Fruit fly (Drosophila melanogaster) whole organism, embryonic: Measurements from ENCODE around the gene Ctr1A.
A peak's percentile ranks its signal among the peaks of the same experiment; 100 is the strongest.

ENCODE experiments used
- Antp ChIP-seq: fragments of 200-800 bp; sonication (Bioruptor generic); optimal IDR thresholded peaks from 3 replicates; lab custom pipeline; 2016; ENCODE audit warnings: missing biosample characterization, missing genetic modification characterization
- Bdp1 ChIP-seq: fragments of 200-800 bp; sonication (Bioruptor generic); optimal IDR thresholded peaks from 3 replicates; lab custom pipeline; 2016; ENCODE audit warnings: missing biosample characterization, missing genetic modification characterization
- CG11247 ChIP-seq: fragments of 200-800 bp; sonication (Bioruptor generic); IDR thresholded peaks from 2 replicates; pipeline ENCODE4 v1.3.6; 2022; ENCODE audit warnings: missing biosample characterization, missing genetic modification characterization
- CG11456 ChIP-seq: fragments of 200-800 bp; sonication (Bioruptor generic); IDR thresholded peaks from 3 replicates; pipeline ENCODE4 v1.3.6; 2022; ENCODE audit warnings: missing biosample characterization, missing genetic modification characterization
- CG11560 ChIP-seq: fragments of 200-800 bp; sonication (Bioruptor generic); IDR thresholded peaks from 3 replicates; pipeline ENCODE4 v1.3.6; 2022; ENCODE audit warnings: missing biosample characterization, missing genetic modification characterization
- CG12299 ChIP-seq: fragments of 200-800 bp; sonication (Bioruptor generic); optimal IDR thresholded peaks from 2 replicates; lab custom pipeline; 2018; ENCODE audit warnings: missing biosample characterization, mild to moderate bottlenecking, missing genetic modification characterization
- CG13123 ChIP-seq: fragments of 200-800 bp; sonication (Bioruptor generic); optimal IDR thresholded peaks from 2 replicates; lab custom pipeline; 2016; ENCODE audit warnings: missing biosample characterization, missing genetic modification characterization
- CG14441 ChIP-seq: fragments of 200-800 bp; sonication (Bioruptor generic); IDR thresholded peaks from 2 replicates; pipeline ENCODE4 v1.3.6; 2022; ENCODE audit warnings: missing biosample characterization, missing genetic modification characterization
- CG15269 ChIP-seq: fragments of 200-800 bp; sonication (Bioruptor generic); optimal IDR thresholded peaks from 2 replicates; lab custom pipeline; 2018; ENCODE audit warnings: missing biosample characterization, mild to moderate bottlenecking, missing genetic modification characterization, moderate library complexity
- CG16779 ChIP-seq: fragments of 200-800 bp; sonication (Bioruptor generic); IDR thresholded peaks from 2 replicates; pipeline ENCODE4 v1.3.6; 2022; ENCODE audit warnings: missing biosample characterization, missing genetic modification characterization
- CG16863 ChIP-seq: fragments of 200-800 bp; sonication (Bioruptor generic); optimal IDR thresholded peaks from 3 replicates; lab custom pipeline; 2016; ENCODE audit warnings: missing biosample characterization, missing genetic modification characterization
- CG18262 ChIP-seq: fragments of 200-800 bp; optimal IDR thresholded peaks from 3 replicates; lab custom pipeline; 2019; ENCODE audit warnings: missing biosample characterization, mild to moderate bottlenecking, missing genetic modification characterization, moderate library complexity
- CG31441 ChIP-seq: fragments of 200-800 bp; sonication (Bioruptor generic); IDR thresholded peaks from 2 replicates; pipeline ENCODE4 v1.3.6; 2022; ENCODE audit warnings: missing biosample characterization, missing genetic modification characterization
- CG33557 ChIP-seq: fragments of 200-800 bp; sonication (Bioruptor generic); optimal IDR thresholded peaks from 2 replicates; lab custom pipeline; 2019; ENCODE audit warnings: missing biosample characterization, mild to moderate bottlenecking, missing genetic modification characterization, moderate library complexity
- CG34376 ChIP-seq: fragments of 200-800 bp; sonication (Bioruptor generic); optimal IDR thresholded peaks from 2 replicates; lab custom pipeline; 2018; ENCODE audit warnings: missing biosample characterization, mild to moderate bottlenecking, missing genetic modification characterization
- CG34422 ChIP-seq: fragments of 200-800 bp; sonication (Bioruptor generic); IDR thresholded peaks from 3 replicates; pipeline ENCODE4 v1.3.6; 2022; ENCODE audit warnings: missing biosample characterization, missing genetic modification characterization
- CG6683 ChIP-seq: fragments of 200-800 bp; sonication (Bioruptor generic); optimal IDR thresholded peaks from 2 replicates; lab custom pipeline; 2017; ENCODE audit warnings: missing biosample characterization, mild to moderate bottlenecking, missing genetic modification characterization, missing genetic modification reagents
- CG6765 ChIP-seq: fragments of 200-800 bp; sonication (Bioruptor generic); optimal IDR thresholded peaks from 3 replicates; lab custom pipeline; 2017; ENCODE audit warnings: missing biosample characterization, mild to moderate bottlenecking, missing genetic modification characterization
- CG6791 ChIP-seq: fragments of 200-800 bp; sonication (Bioruptor generic); IDR thresholded peaks from 3 replicates; pipeline ENCODE4 v1.3.6; 2022; ENCODE audit warnings: missing biosample characterization, missing genetic modification characterization; ENCODE audit not compliant: partially characterized antibody
- CG9817 ChIP-seq: fragments of 200-800 bp; sonication (Bioruptor generic); optimal IDR thresholded peaks from 2 replicates; lab custom pipeline; 2018; ENCODE audit warnings: missing biosample characterization, mild to moderate bottlenecking, missing genetic modification characterization, moderate library complexity
- CG9932 ChIP-seq: fragments of 200-800 bp; sonication (Bioruptor generic); IDR thresholded peaks from 2 replicates; pipeline ENCODE4 v1.3.6; 2022; ENCODE audit warnings: missing biosample characterization, missing genetic modification characterization
- Camta ChIP-seq: fragments of 200-800 bp; sonication (Bioruptor generic); optimal IDR thresholded peaks from 2 replicates; lab custom pipeline; 2016; ENCODE audit warnings: missing biosample characterization, missing genetic modification characterization
- Dip3 ChIP-seq: fragments of 200-800 bp; sonication (Bioruptor generic); optimal IDR thresholded peaks from 3 replicates; lab custom pipeline; 2016; ENCODE audit warnings: missing biosample characterization, missing genetic modification characterization
- Dref ChIP-seq: fragments of 200-800 bp; sonication (Bioruptor generic); IDR thresholded peaks from 2 replicates; pipeline ENCODE4 v1.3.6; 2022; ENCODE audit warnings: missing biosample characterization, missing genetic modification characterization
- Fer2 ChIP-seq: fragments of 200-800 bp; sonication (Bioruptor generic); optimal IDR thresholded peaks from 2 replicates; lab custom pipeline; 2018; ENCODE audit warnings: missing biosample characterization, mild to moderate bottlenecking, missing genetic modification characterization, moderate library complexity
- Gsc ChIP-seq: fragments of 200-800 bp; sonication (Bioruptor generic); IDR thresholded peaks from 2 replicates; pipeline ENCODE4 v1.3.6; 2022; ENCODE audit warnings: missing biosample characterization, missing genetic modification characterization
- Hr78 ChIP-seq, 2 experiments: fragments of 200-800 bp in 1 of 2; fragments of >200 bp in 1 of 2; sonication (Bioruptor generic) in 1 of 2; optimal IDR thresholded peaks; 2 replicates each; lab custom pipeline; 2017 to 2019; ENCODE audit warnings: missing biosample characterization in 2 of 2, missing genetic modification characterization in 2 of 2, mild to moderate bottlenecking in 1 of 2, moderate library complexity in 1 of 2
- Mad ChIP-seq: fragments of 200-800 bp; sonication (Bioruptor generic); optimal IDR thresholded peaks from 2 replicates; lab custom pipeline; 2016; ENCODE audit warnings: missing biosample characterization, missing genetic modification characterization
- Mrtf ChIP-seq: fragments of 200-800 bp; sonication (Bioruptor generic); IDR thresholded peaks from 3 replicates; pipeline ENCODE4 v1.3.6; 2022; ENCODE audit warnings: missing biosample characterization, missing genetic modification characterization
- Nf-YC ChIP-seq: fragments of 200-800 bp; optimal IDR thresholded peaks from 3 replicates; lab custom pipeline; 2019; ENCODE audit warnings: missing biosample characterization, mild to moderate bottlenecking, missing genetic modification characterization, moderate library complexity
- Oli ChIP-seq: fragments of 200-800 bp; sonication (Bioruptor generic); optimal IDR thresholded peaks from 2 replicates; lab custom pipeline; 2018; ENCODE audit warnings: missing biosample characterization, mild to moderate bottlenecking, missing genetic modification characterization, moderate library complexity
- Six4 ChIP-seq: fragments of 200-800 bp; sonication (Bioruptor generic); optimal IDR thresholded peaks from 2 replicates; lab custom pipeline; 2016; ENCODE audit warnings: missing biosample characterization, missing genetic modification characterization
- Stat92E ChIP-seq, 3 experiments: fragments of >200 bp in 2 of 3; fragments of 200-800 bp in 1 of 3; sonication (Bioruptor generic) in 1 of 3; optimal IDR thresholded peaks; 2 replicates each; lab custom pipeline; 2017 to 2019; ENCODE audit warnings: missing biosample characterization in 3 of 3, missing genetic modification characterization in 3 of 3, mild to moderate bottlenecking in 1 of 3, moderate library complexity in 1 of 3
- Trl ChIP-seq, 3 experiments: fragments of >200 bp in 2 of 3; fragments of 200-800 bp in 1 of 3; sonication (Bioruptor generic) in 1 of 3; optimal IDR thresholded peaks; 2 replicates in 1 of 3; 3 replicates in 2 of 3; lab custom pipeline; 2016 to 2017; ENCODE audit warnings: missing biosample characterization in 1 of 3, missing genetic modification characterization in 1 of 3
- ase ChIP-seq: fragments of 200-800 bp; sonication (Bioruptor generic); IDR thresholded peaks from 3 replicates; pipeline ENCODE4 v1.3.6; 2022; ENCODE audit warnings: missing biosample characterization, missing genetic modification characterization
- br ChIP-seq: fragments of >200 bp; optimal IDR thresholded peaks from 2 replicates; lab custom pipeline; 2017
- dan ChIP-seq: fragments of 200-800 bp; sonication (Bioruptor generic); IDR thresholded peaks from 2 replicates; pipeline ENCODE4 v1.3.6; 2022; ENCODE audit warnings: missing biosample characterization, missing genetic modification characterization
- dmrt11E ChIP-seq: fragments of 200-800 bp; sonication (Bioruptor generic); optimal IDR thresholded peaks from 3 replicates; lab custom pipeline; 2018; ENCODE audit warnings: missing biosample characterization, mild to moderate bottlenecking, missing genetic modification characterization, moderate library complexity
- dysf ChIP-seq: fragments of 200-800 bp; sonication (Bioruptor generic); IDR thresholded peaks from 3 replicates; pipeline ENCODE4 v1.3.6; 2022; ENCODE audit warnings: missing biosample characterization, missing genetic modification characterization
- exex ChIP-seq: fragments of 200-800 bp; sonication (Bioruptor generic); optimal IDR thresholded peaks from 4 replicates; lab custom pipeline; 2018; ENCODE audit warnings: missing biosample characterization, mild to moderate bottlenecking, missing genetic modification characterization, moderate library complexity
- fd102C ChIP-seq: fragments of 200-800 bp; sonication (Bioruptor generic); optimal IDR thresholded peaks from 2 replicates; lab custom pipeline; 2018; ENCODE audit warnings: missing biosample characterization, mild to moderate bottlenecking, missing genetic modification characterization, moderate library complexity
- gcm2 ChIP-seq: fragments of 200-800 bp; sonication (Bioruptor generic); optimal IDR thresholded peaks from 2 replicates; lab custom pipeline; 2016; ENCODE audit warnings: missing biosample characterization, missing genetic modification characterization
- gt ChIP-seq: fragments of 200-800 bp; sonication (Bioruptor generic); IDR thresholded peaks from 2 replicates; pipeline ENCODE4 v1.3.6; 2022; ENCODE audit warnings: missing biosample characterization, missing genetic modification characterization
- jigr1 ChIP-seq: fragments of 200-800 bp; sonication (Bioruptor generic); IDR thresholded peaks from 3 replicates; pipeline ENCODE4 v1.3.6; 2022; ENCODE audit warnings: missing biosample characterization, missing genetic modification characterization
- lbe ChIP-seq: fragments of 200-800 bp; sonication (Bioruptor generic); optimal IDR thresholded peaks from 2 replicates; lab custom pipeline; 2016; ENCODE audit warnings: missing biosample characterization, mild to moderate bottlenecking, missing genetic modification characterization
- nau ChIP-seq: fragments of 200-800 bp; sonication (Bioruptor generic); optimal IDR thresholded peaks from 3 replicates; lab custom pipeline; 2017; ENCODE audit warnings: missing biosample characterization, mild to moderate bottlenecking, missing genetic modification characterization, missing genetic modification reagents
- pita ChIP-seq: fragments of 200-800 bp; sonication (Bioruptor generic); optimal IDR thresholded peaks from 2 replicates; lab custom pipeline; 2017; ENCODE audit warnings: missing biosample characterization, mild to moderate bottlenecking, missing genetic modification characterization
- psq ChIP-seq: fragments of 200-800 bp; sonication (Bioruptor generic); optimal IDR thresholded peaks from 2 replicates; lab custom pipeline; 2017; ENCODE audit warnings: missing biosample characterization, missing genetic modification characterization
- toy ChIP-seq: fragments of 200-800 bp; sonication (Bioruptor generic); IDR thresholded peaks from 2 replicates; pipeline ENCODE4 v1.3.6; 2022; ENCODE audit warnings: missing biosample characterization, missing genetic modification characterization
- usp ChIP-seq: fragments of >200 bp; optimal IDR thresholded peaks from 2 replicates; lab custom pipeline; 2017; ENCODE audit warnings: missing biosample characterization, missing genetic modification characterization
- vfl ChIP-seq: fragments of 200-800 bp; sonication (Bioruptor generic); optimal IDR thresholded peaks from 2 replicates; lab custom pipeline; 2016; ENCODE audit warnings: missing biosample characterization, missing genetic modification characterization
- yki ChIP-seq: fragments of >200 bp; optimal IDR thresholded peaks from 3 replicates; lab custom pipeline; 2018

Gene Ctr1A

dm6 chrX:6698248-6698812, 36.9 kb downstream of the Ctr1A start, which contains the start of gene CG14440 (continued):
- TF ChIP-seq CG12299 (tag; lab: Kevin White, UChicago) (no peak), CG34422 (GFP tag; lab: Robert Waterston, UW) (no peak; the same call in 2 of the 3 replicates), CG9817 (no peak), CG6791 (GFP tag; lab: Robert Waterston, UW) (no peak), fd102C (GFP tag; lab: Kevin White, UChicago) (no peak), CG16779 (GFP tag; lab: Robert Waterston, UW) (no peak), CG34376 (GFP tag; lab: Kevin White, UChicago) (peak; percentile 33), CG6765 (GFP tag; lab: Kevin White, UChicago) (no peak), CG33557 (GFP tag; lab: Kevin White, UChicago) (no peak), Camta (GFP tag; lab: Kevin White, UChicago) (no peak), yki (lab: Kevin White, UChicago) (no peak), jigr1 (GFP tag; lab: Robert Waterston, UW) (no peak), Oli (tag; lab: Kevin White, UChicago) (no peak), Stat92E (GFP tag; optimal IDR thresholded peaks at IDR 0.05; lab: Kevin White, UChicago) (no peak), CG11247 (GFP tag; lab: Robert Waterston, UW) (no peak), Hr78 (GFP tag; optimal IDR thresholded peaks at IDR 0.05; lab: Kevin White, UChicago) (no peak), CG18262 (tag; lab: Kevin White, UChicago) (no peak), gt (no peak), Fer2 (no peak), vfl (GFP tag; lab: Kevin White, UChicago) (no peak), CG9932 (GFP tag; lab: Robert Waterston, UW) (no peak), toy (GFP tag; lab: Robert Waterston, UW) (no peak), nau (GFP tag; lab: Kevin White, UChicago) (no peak), CG16863 (no peak), pita (GFP tag; lab: Kevin White, UChicago) (no peak), Nf-YC (tag; lab: Kevin White, UChicago) (no peak), br (lab: Kevin White, UChicago) (no peak), usp (no peak), Mrtf (no peak), exex (peak; percentile 45), Gsc (no peak), Six4 (GFP tag; lab: Kevin White, UChicago) (no peak), Dref (GFP tag; lab: Robert Waterston, UW) (no peak), Dip3 (GFP tag; lab: Kevin White, UChicago) (no peak), gcm2 (no peak), CG15269 (tag; lab: Kevin White, UChicago) (no peak), CG13123 (GFP tag; lab: Kevin White, UChicago) (no peak), ase (no peak), psq (GFP tag; lab: Kevin White, UChicago) (no peak), dan (no peak), Trl (optimal IDR thresholded peaks at IDR 0.05; lab: Kevin White, UChicago) (no peak), Trl (GFP tag; optimal IDR thresholded peaks at IDR 0.05; lab: Kevin White, UChicago) (no peak), CG11456 (GFP tag; lab: Robert Waterston, UW) (no peak), CG31441 (no peak), dmrt11E (tag; lab: Kevin White, UChicago) (no peak), Mad (GFP tag; lab: Kevin White, UChicago) (no peak), lbe (GFP tag; lab: Kevin White, UChicago) (no peak), dysf (GFP tag; lab: Robert Waterston, UW) (no peak), CG6683 (GFP tag; lab: Kevin White, UChicago) (no peak), CG14441 (GFP tag; lab: Robert Waterston, UW) (0 out of 2 replicates have a peak, but pooled peaks have one; percentile 19), Antp (GFP tag; lab: Kevin White, UChicago) (no peak), CG11560 (tag; lab: Robert Waterston, UW) (no peak), Bdp1 (GFP tag; lab: Kevin White, UChicago) (no peak)
